Fruit fly (Drosophila melanogaster) whole organism, wandering third instar larva: ENCODE measurements around the gene ben.

Experiments
- CG32264 ChIP-seq: fragments of 200-800 bp; sonication (Bioruptor generic); optimal IDR thresholded peaks from 2 replicates; lab custom pipeline; 2016; ENCODE audit warnings: missing biosample characterization, missing genetic modification characterization
- Hnf4 ChIP-seq: fragments of 200-800 bp; sonication (Bioruptor generic); optimal IDR thresholded peaks from 2 replicates; lab custom pipeline; 2016; ENCODE audit warnings: missing biosample characterization, mild to moderate bottlenecking, missing genetic modification characterization
- Hr78 ChIP-seq: fragments of >200 bp; optimal IDR thresholded peaks from 2 replicates; lab custom pipeline; 2017; ENCODE audit warnings: missing biosample characterization, missing genetic modification characterization
- Mio ChIP-seq: sonication (Bioruptor generic); optimal IDR thresholded peaks from 2 replicates; lab custom pipeline; 2016; ENCODE audit warnings: missing biosample characterization, missing genetic modification characterization

- TF ChIP-seq Mio (no peak), Hr78 (GFP tag; lab: Kevin White, UChicago) (no peak), CG32264 (GFP tag; lab: Kevin White, UChicago) (no peak), Hnf4 (GFP tag; lab: Kevin White, UChicago) (no peak)
Measured at dm6 chrX:14026712-14027111, 30.6 kb downstream of the ben start.
